Worm (Caenorhabditis elegans) whole organism, early embryonic: ENCODE data around the gene arrd-15.

Source experiments
- B0310.2 ChIP-seq: sonication (generic microtip); optimal IDR thresholded peaks from 2 replicates; lab custom pipeline; 2016; ENCODE audit warnings: mild to moderate bottlenecking, missing genetic modification characterization, missing compliant biosample characterization
- F13C5.2 ChIP-seq: sonication (generic microtip); optimal IDR thresholded peaks from 2 replicates; lab custom pipeline; 2017; ENCODE audit warnings: mild to moderate bottlenecking, missing genetic modification characterization, inconsistent platforms, missing compliant biosample characterization
- ama-1 ChIP-seq: fragments of 150-350 bp; optimal IDR thresholded peaks from 2 replicates; lab custom pipeline; 2014
- ceh-36 ChIP-seq: sonication (generic microtip); optimal IDR thresholded peaks from 2 replicates; lab custom pipeline; 2016; ENCODE audit warnings: missing genetic modification characterization, inconsistent platforms, missing compliant biosample characterization
- flt-1 ChIP-seq: fragments of 200-800 bp; sonication (Bioruptor generic); IDR thresholded peaks from 2 replicates; pipeline ENCODE4 v1.3.6; 2022; ENCODE audit warnings: missing genetic modification characterization, missing compliant biosample characterization
- hmg-4 ChIP-seq: fragments of 200-800 bp; sonication (Bioruptor generic); optimal IDR thresholded peaks from 2 replicates; lab custom pipeline; 2018; ENCODE audit warnings: mild to moderate bottlenecking, missing genetic modification characterization, missing compliant biosample characterization
- hnd-1 ChIP-seq: sonication (generic microtip); optimal IDR thresholded peaks from 2 replicates; lab custom pipeline; 2016; ENCODE audit warnings: missing genetic modification characterization, missing compliant biosample characterization
- scrt-1 ChIP-seq: fragments of 200-800 bp; sonication (Bioruptor generic); IDR thresholded peaks from 2 replicates; pipeline ENCODE4 v1.3.6; 2022; ENCODE audit warnings: missing genetic modification characterization, missing compliant biosample characterization
- sea-1 ChIP-seq: fragments of 200-800 bp; sonication (Bioruptor generic); conservative IDR thresholded peaks from 2 replicates; pipeline ENCODE4 v1.3.6; 2022; ENCODE audit warnings: missing genetic modification characterization, missing compliant biosample characterization
- tbx-11 ChIP-seq: fragments of 200-800 bp; sonication (Bioruptor generic); IDR thresholded peaks from 2 replicates; pipeline ENCODE4 v1.3.6; 2022; ENCODE audit warnings: missing genetic modification characterization, missing compliant biosample characterization
- tbx-37 ChIP-seq: fragments of 200-800 bp; sonication (Bioruptor generic); conservative IDR thresholded peaks from 2 replicates; pipeline ENCODE4 v1.3.6; 2022; ENCODE audit warnings: missing genetic modification reagents, missing genetic modification characterization, missing compliant biosample characterization

ce11 chrIII:8937571-8937970, 7.7 kb downstream of the arrd-15 start:
- TF ChIP-seq sea-1 (GFP tag; lab: Robert Waterston, UW) (peak; percentile 88), hnd-1 (peak; percentile 83), flt-1 (peak; percentile 88), scrt-1 (peak; percentile 93), hmg-4 (GFP tag; lab: Kevin White, UChicago) (no peak), tbx-37 (peak; percentile 91), B0310.2 (peak; percentile 84), tbx-11 (peak; percentile 92), ama-1 (no peak), F13C5.2 (tag; lab: Kevin White, UChicago) (peak; percentile 96), ceh-36 (tag; lab: Kevin White, UChicago) (peak; percentile 90)
